Fruit fly (Drosophila melanogaster) ovary, adult (tissue): ENCODE results near the gene CG14200.

Experiments
- CG17801 ChIP-seq: fragments of 200-800 bp; optimal IDR thresholded peaks from 2 replicates; lab custom pipeline; 2019; ENCODE audit warnings: missing biosample characterization, mild to moderate bottlenecking, missing genetic modification characterization, moderate library complexity; ENCODE audit not compliant: partially characterized antibody

CG14200 gene

DNA sequence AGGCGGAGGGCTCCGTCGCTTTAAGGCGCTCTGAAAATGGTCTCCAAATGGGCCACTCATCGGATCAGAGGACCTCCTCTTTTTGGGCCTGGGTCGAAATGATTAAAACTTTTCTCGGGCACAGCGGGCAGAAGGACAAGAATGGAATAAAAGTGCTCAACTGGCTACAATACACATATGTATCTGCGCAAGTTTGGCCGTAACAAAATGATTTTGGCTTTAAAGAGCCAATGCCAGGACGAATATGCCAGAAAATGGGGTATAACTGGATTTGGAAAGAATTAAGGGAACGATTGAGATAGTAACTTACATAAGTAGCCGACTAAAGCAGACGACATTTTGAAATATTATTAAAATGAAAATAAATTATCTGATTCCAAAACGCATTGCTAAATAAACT is 52.1 kb downstream of the CG14200 start, which contains the start of gene CG32532:
Gene CG32532, minus strand, starts transcription at position 101 of the 400 bp plus-strand sequence.
- TF ChIP-seq CG17801 (GFP tag; lab: Kevin White, UChicago): no peak

DNA sequence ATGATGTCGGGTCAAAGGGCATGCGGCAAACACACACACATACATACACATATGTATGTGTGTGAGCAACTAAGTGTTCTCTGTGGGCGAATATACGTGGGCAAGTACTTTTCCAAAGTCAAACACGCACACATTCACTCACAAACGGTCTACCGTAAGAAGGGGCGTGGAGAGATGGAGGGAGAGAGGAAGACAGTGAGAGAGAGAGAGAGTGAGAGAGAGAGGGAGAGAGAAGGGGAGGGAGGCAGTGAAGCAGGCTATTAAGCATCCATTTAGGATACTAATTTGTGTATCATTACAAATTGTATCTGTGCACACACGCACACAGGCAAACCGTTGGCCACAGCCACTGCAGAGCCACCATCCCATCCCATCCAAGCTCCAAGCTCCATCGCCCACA is 53.1 kb downstream of the CG14200 start:
- TF ChIP-seq CG17801 (GFP tag; lab: Kevin White, UChicago): no peak

DNA sequence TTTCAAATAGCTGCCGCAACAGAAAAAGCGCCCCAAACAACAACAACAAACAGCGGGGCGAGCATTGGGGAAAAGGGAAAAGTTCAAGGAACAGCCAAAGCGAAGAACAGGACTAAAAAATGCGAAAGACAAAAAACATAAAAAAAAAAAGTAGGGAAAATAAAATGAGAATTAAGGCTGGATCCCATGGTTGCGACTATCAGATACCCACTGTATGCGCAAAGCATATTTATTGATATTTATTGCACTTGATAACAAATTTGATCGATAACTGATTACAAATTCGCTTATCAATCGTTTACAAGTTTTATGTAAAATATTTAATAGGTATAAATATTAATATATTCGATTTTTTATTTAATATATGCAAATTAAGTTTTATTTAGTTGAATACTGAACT is 54.3 kb downstream of the CG14200 start:
- TF ChIP-seq CG17801 (GFP tag; lab: Kevin White, UChicago): no peak

dm6 chrX:19565714-19566316 is 70.5 kb downstream of the CG14200 start, which contains the start of the genes Grip84 and car:
Gene Grip84 (minus strand): TSS chrX:19565764.
Gene car (plus strand): TSS chrX:19566019.
- TF ChIP-seq CG17801 (GFP tag; lab: Kevin White, UChicago): no peak
